Worm (Caenorhabditis elegans) whole organism, midembryonic: Measurements from ENCODE around the gene spr-3.

Experiments
- T22C8.4 ChIP-seq: fragments of 200-800 bp; sonication (Bioruptor generic); IDR thresholded peaks from 2 replicates; pipeline ENCODE4 v1.3.6; 2022; ENCODE audit warnings: missing genetic modification characterization, missing compliant biosample characterization
- cog-1 ChIP-seq: sonication (generic microtip); optimal IDR thresholded peaks from 2 replicates; lab custom pipeline; 2016; ENCODE audit warnings: missing genetic modification characterization, missing compliant biosample characterization
- flt-1 ChIP-seq: fragments of 200-800 bp; sonication (Bioruptor generic); IDR thresholded peaks from 2 replicates; pipeline ENCODE4 v1.3.6; 2022; ENCODE audit warnings: missing genetic modification characterization, missing compliant biosample characterization
- klf-2 ChIP-seq: fragments of 200-800 bp; sonication (Bioruptor generic); conservative IDR thresholded peaks from 2 replicates; pipeline ENCODE4 v1.3.6; 2022; ENCODE audit warnings: missing genetic modification reagents, missing genetic modification characterization, missing compliant biosample characterization
- ref-1 ChIP-seq: fragments of 200-800 bp; sonication (Bioruptor generic); conservative IDR thresholded peaks from 2 replicates; pipeline ENCODE4 v1.3.6; 2022; ENCODE audit warnings: missing genetic modification reagents, missing genetic modification characterization, missing compliant biosample characterization
- tab-1 ChIP-seq: fragments of 200-800 bp; sonication (Bioruptor generic); IDR thresholded peaks from 2 replicates; pipeline ENCODE4 v1.3.6; 2022; ENCODE audit warnings: missing genetic modification characterization, missing compliant biosample characterization
- ztf-23 ChIP-seq: fragments of 200-800 bp; sonication (Bioruptor generic); IDR thresholded peaks from 2 replicates; pipeline ENCODE4 v1.3.6; 2022; ENCODE audit warnings: missing genetic modification reagents, missing genetic modification characterization, missing compliant biosample characterization
- ztf-29 ChIP-seq: fragments of 200-800 bp; sonication (Bioruptor generic); IDR thresholded peaks from 2 replicates; pipeline ENCODE4 v1.3.6; 2022; ENCODE audit warnings: missing genetic modification reagents, missing genetic modification characterization, missing compliant biosample characterization

- TF ChIP-seq tab-1 (GFP tag; lab: Robert Waterston, UW), result no peak
- no peak for TF ChIP-seq T22C8.4
- TF ChIP-seq flt-1 (GFP tag; lab: Robert Waterston, UW), result no peak
- no peak for TF ChIP-seq klf-2
- no peak for TF ChIP-seq ref-1 (GFP tag; lab: Robert Waterston, UW)
- no peak for TF ChIP-seq cog-1
- no peak for TF ChIP-seq ztf-29 (GFP tag; lab: Robert Waterston, UW)
- no peak for TF ChIP-seq ztf-23 (GFP tag; lab: Robert Waterston, UW)
Measured at ce11 chrX:4495814-4496567, 17.9 kb upstream of the spr-3 start.
